Fruit fly (Drosophila melanogaster): ENCODE data around the gene MTA1-like.

- TF ChIP-seq psq (optimal IDR thresholded peaks at IDR 0.05): no peak
- no peak for TF ChIP-seq EcR (GFP tag; optimal IDR thresholded peaks at IDR 0.05)
Observed at dm6 chr3R:5693186-5693585, 44.6 kb upstream of the MTA1-like start, which contains the start of gene CG2104.
